Worm (Caenorhabditis elegans): ENCODE results near the gene fndc-1.

fndc-1 gene

ce11 chrII:11246506-11246905, 9.4 kb upstream of the fndc-1 start:
- no peak for TF ChIP-seq madf-3 (GFP tag; IDR thresholded peaks at IDR 0.05)

- TF ChIP-seq ama-1 (optimal IDR thresholded peaks at IDR 0.05): no peak
- no peak for TF ChIP-seq ama-1 (GFP tag; optimal IDR thresholded peaks at IDR 0.05)
- TF ChIP-seq tbp1 (GFP tag; optimal IDR thresholded peaks at IDR 0.05): no peak
- no peak for TF ChIP-seq dpff-1 (tag; optimal IDR thresholded peaks at IDR 0.05)
- no peak for TF ChIP-seq egl-18 (GFP tag; IDR thresholded peaks at IDR 0.05)
Observed at ce11 chrII:11242918-11243317, 5.8 kb upstream of the fndc-1 start.

ce11 chrII:11241497-11241896, 4.4 kb upstream of the fndc-1 start:
- peak; percentile 74 for TF ChIP-seq madf-8 (GFP tag; conservative IDR thresholded peaks at IDR 0.05)
- TF ChIP-seq F23B12.7 (tag; optimal IDR thresholded peaks at IDR 0.05; ENCODE audit: insufficient read depth): no peak
- no peak for TF ChIP-seq dox-1 (GFP tag; IDR thresholded peaks at IDR 0.05)
- no peak for TF ChIP-seq ZK185.1 (tag; optimal IDR thresholded peaks at IDR 0.05; ENCODE audit: poor library complexity, severe bottlenecking)
- no peak for TF ChIP-seq nfyb-1 (GFP tag; IDR thresholded peaks at IDR 0.05)
- peak; percentile 46 for TF ChIP-seq F49E8.2 (tag; optimal IDR thresholded peaks at IDR 0.05; ENCODE audit: insufficient read depth)
- TF ChIP-seq B0261.1 (tag; optimal IDR thresholded peaks at IDR 0.05): no peak
- no peak for TF ChIP-seq Y56A3A.18 (GFP tag; IDR thresholded peaks at IDR 0.05)
- TF ChIP-seq B0019.2 (GFP tag; conservative IDR thresholded peaks at IDR 0.05): peak; percentile 99
- no peak for TF ChIP-seq pbrm-1 (GFP tag; IDR thresholded peaks at IDR 0.05)
- TF ChIP-seq F57A8.1 (GFP tag; optimal IDR thresholded peaks at IDR 0.05): no peak
- no peak for TF ChIP-seq hrde-1 (tag; optimal IDR thresholded peaks at IDR 0.05; ENCODE audit: borderline replicate concordance)
- peak; percentile 70 for TF ChIP-seq athp-1 (tag; optimal IDR thresholded peaks at IDR 0.05)
- TF ChIP-seq ztf-18 (tag; optimal IDR thresholded peaks at IDR 0.05): no peak
- peak; percentile 9; the same call in 1 of the 2 replicates for TF ChIP-seq ceh-91 (GFP tag; IDR thresholded peaks at IDR 0.05)
- TF ChIP-seq ama-1 (optimal IDR thresholded peaks at IDR 0.05): no peak
- TF ChIP-seq ama-1 (GFP tag; optimal IDR thresholded peaks at IDR 0.05): no peak
- no peak for TF ChIP-seq mxl-1 (tag; optimal IDR thresholded peaks at IDR 0.05)
- TF ChIP-seq attf-6 (GFP tag; IDR thresholded peaks at IDR 0.05): no peak
- TF ChIP-seq rcor-1 (GFP tag; IDR thresholded peaks at IDR 0.05): 0 out of 2 replicates have a peak, but pooled peaks have one; percentile 10
- TF ChIP-seq pha-4 (tag; optimal IDR thresholded peaks at IDR 0.05): no peak
- TF ChIP-seq nfya-2 (GFP tag; IDR thresholded peaks at IDR 0.05): no peak
- no peak for TF ChIP-seq nhr-90 (tag; optimal IDR thresholded peaks at IDR 0.05)
- TF ChIP-seq nhr-27 (tag; optimal IDR thresholded peaks at IDR 0.05): no peak
- TF ChIP-seq tbp1 (GFP tag; optimal IDR thresholded peaks at IDR 0.05): no peak
- TF ChIP-seq dpff-1 (tag; optimal IDR thresholded peaks at IDR 0.05): no peak
- peak; percentile 96 for TF ChIP-seq lsl-1 (GFP tag; optimal IDR thresholded peaks at IDR 0.05)
- no peak for TF ChIP-seq hmg-20 (GFP tag; IDR thresholded peaks at IDR 0.05)
- TF ChIP-seq rpc-1 (optimal IDR thresholded peaks at IDR 0.05): no peak
- no peak for TF ChIP-seq rpc-1 (tag; optimal IDR thresholded peaks at IDR 0.05)
- TF ChIP-seq xnd-1 (tag; optimal IDR thresholded peaks at IDR 0.05): peak; percentile 93
- peak; percentile 76 for TF ChIP-seq him-1 (tag; optimal IDR thresholded peaks at IDR 0.05)
- no peak for TF ChIP-seq F39B2.1 (GFP tag; IDR thresholded peaks at IDR 0.05)
- peak; percentile 56 for TF ChIP-seq F33H1.4 (GFP tag; IDR thresholded peaks at IDR 0.05)
- TF ChIP-seq F55B11.4 (tag; optimal IDR thresholded peaks at IDR 0.05; ENCODE audit: borderline replicate concordance, insufficient read depth): no peak
- TF ChIP-seq madf-6 (GFP tag; IDR thresholded peaks at IDR 0.05): peak; percentile 81
- TF ChIP-seq bed-2 (GFP tag; IDR thresholded peaks at IDR 0.05): no peak
- no peak for TF ChIP-seq nhr-80 (tag; optimal IDR thresholded peaks at IDR 0.05)
- TF ChIP-seq attf-3 (GFP tag; conservative IDR thresholded peaks at IDR 0.05): no peak
